Worm (Caenorhabditis elegans): ENCODE results near the gene M163.8.
"Not testable (repeated sequence)": the region's sequence is repeated elsewhere in the genome, so short reads cannot be mapped to it uniquely, and the experiment has no call there.

- TF ChIP-seq mab-5, nhr-12, elt-3, blmp-1, snpc-4 (tag; optimal IDR thresholded peaks at IDR 0.05): not testable (repeated sequence)
Observed at ce11 chrX:14528399-14528798, 43.5 kb downstream of the M163.8 start, which contains the start of gene nspc-19.

All from whole organism, mixed stage, embryonic.